Worm (Caenorhabditis elegans): ENCODE measurements around the gene ZK105.13.

ce11 chrV:7723967-7724544 lies 11.1 kb upstream of the ZK105.13 start, which contains the start of the genes ZK105.6 and ZK105.8:
- TF ChIP-seq rnt-1 (tag; optimal IDR thresholded peaks at IDR 0.05) (no peak), fax-1 (tag; optimal IDR thresholded peaks at IDR 0.05) (no peak), ama-1 (optimal IDR thresholded peaks at IDR 0.05) (no peak), pag-3 (tag; optimal IDR thresholded peaks at IDR 0.05; ENCODE audit: borderline replicate concordance) (no peak), fkh-10 (GFP tag; optimal IDR thresholded peaks at IDR 0.05) (no peak), mec-3 (tag; optimal IDR thresholded peaks at IDR 0.05; ENCODE audit: borderline replicate concordance) (no peak), sox-4 (tag; optimal IDR thresholded peaks at IDR 0.05) (no peak)
